Worm (Caenorhabditis elegans) whole organism, L3 larva: ENCODE data around the gene sshk-1.

ENCODE experiments used
- ZK546.5 ChIP-seq: sonication (generic microtip); optimal IDR thresholded peaks from 2 replicates; lab custom pipeline; 2017; ENCODE audit warnings: missing biosample characterization, missing genetic modification characterization
- aly-2 ChIP-seq: fragments of 150-350 bp; optimal IDR thresholded peaks from 2 replicates; lab custom pipeline; 2014; ENCODE audit warnings: missing biosample characterization, missing genetic modification characterization
- ama-1 ChIP-seq: fragments of 150-350 bp; optimal IDR thresholded peaks from 2 replicates; lab custom pipeline; 2018
- ceh-16 ChIP-seq: sonication (generic microtip); optimal IDR thresholded peaks from 2 replicates; lab custom pipeline; 2017; ENCODE audit warnings: missing biosample characterization, missing genetic modification characterization
- ceh-28 ChIP-seq: fragments of 150-350 bp; optimal IDR thresholded peaks from 2 replicates; lab custom pipeline; 2014; ENCODE audit warnings: missing biosample characterization, missing genetic modification reagents, missing genetic modification characterization
- ceh-82 ChIP-seq: fragments of 150-350 bp; optimal IDR thresholded peaks from 2 replicates; lab custom pipeline; 2014; ENCODE audit warnings: missing biosample characterization, missing genetic modification characterization
- ceh-9 ChIP-seq: sonication (generic microtip); optimal IDR thresholded peaks from 2 replicates; lab custom pipeline; 2018; ENCODE audit warnings: missing biosample characterization, missing genetic modification characterization
- egl-27 ChIP-seq: sonication (generic microtip); optimal IDR thresholded peaks from 4 replicates; lab custom pipeline; 2017; ENCODE audit warnings: missing biosample characterization, missing genetic modification reagents, missing genetic modification characterization
- egl-5 ChIP-seq: fragments of 150-350 bp; optimal IDR thresholded peaks from 2 replicates; lab custom pipeline; 2017; ENCODE audit warnings: missing biosample characterization, missing genetic modification reagents, missing genetic modification characterization, inconsistent platforms
- elt-2 ChIP-seq: sonication (generic microtip); optimal IDR thresholded peaks from 2 replicates; lab custom pipeline; 2016; ENCODE audit warnings: missing genetic modification reagents, mild to moderate bottlenecking, missing genetic modification characterization, missing compliant biosample characterization
- elt-3 ChIP-seq, 3 experiments: fragments of 150-350 bp in 1 of 3; sonication (generic microtip) in 2 of 3; optimal IDR thresholded peaks; 2 replicates in 2 of 3; 4 replicates in 1 of 3; lab custom pipeline; 2014 to 2017; ENCODE audit warnings: missing biosample characterization in 3 of 3, missing genetic modification characterization in 3 of 3
- eor-1 ChIP-seq, 2 experiments: fragments of 150-350 bp; optimal IDR thresholded peaks; 2 replicates each; lab custom pipeline; 2014 to 2018; ENCODE audit warnings: missing biosample characterization in 2 of 2, missing genetic modification characterization in 2 of 2
- fkh-10 ChIP-seq: sonication (generic microtip); optimal IDR thresholded peaks from 2 replicates; lab custom pipeline; 2017; ENCODE audit warnings: missing biosample characterization, missing genetic modification reagents, missing genetic modification characterization
- fkh-2 ChIP-seq: fragments of 150-350 bp; optimal IDR thresholded peaks from 2 replicates; lab custom pipeline; 2014; ENCODE audit warnings: missing biosample characterization, missing genetic modification reagents, missing genetic modification characterization
- fos-1 ChIP-seq: fragments of 150-350 bp; optimal IDR thresholded peaks from 2 replicates; lab custom pipeline; 2014; ENCODE audit warnings: missing biosample characterization, missing genetic modification characterization
- hmg-11 ChIP-seq: sonication (generic microtip); optimal IDR thresholded peaks from 2 replicates; lab custom pipeline; 2016; ENCODE audit warnings: missing genetic modification characterization, missing compliant biosample characterization
- jun-1 ChIP-seq: fragments of 150-350 bp; optimal IDR thresholded peaks from 2 replicates; lab custom pipeline; 2014; ENCODE audit warnings: missing biosample characterization, missing genetic modification reagents, missing genetic modification characterization
- lin-39 ChIP-seq: fragments of 150-350 bp; optimal IDR thresholded peaks from 2 replicates; lab custom pipeline; 2018; ENCODE audit warnings: missing biosample characterization, missing genetic modification reagents, missing genetic modification characterization
- mdl-1 ChIP-seq: fragments of 150-350 bp; optimal IDR thresholded peaks from 2 replicates; lab custom pipeline; 2014; ENCODE audit warnings: missing biosample characterization, missing genetic modification characterization
- mml-1 ChIP-seq: fragments of 150-350 bp; sonication (generic microtip); optimal IDR thresholded peaks from 3 replicates; lab custom pipeline; 2014; ENCODE audit warnings: missing biosample characterization, missing genetic modification characterization
- nfya-1 ChIP-seq: sonication (generic microtip); optimal IDR thresholded peaks from 2 replicates; lab custom pipeline; 2017; ENCODE audit warnings: missing genetic modification characterization, mild to moderate bottlenecking, missing compliant biosample characterization, antibody characterized with exemption, moderate library complexity; ENCODE audit not compliant: insufficient read depth
- nhr-11 ChIP-seq: fragments of 150-350 bp; optimal IDR thresholded peaks from 2 replicates; lab custom pipeline; 2014; ENCODE audit warnings: missing biosample characterization, missing genetic modification characterization
- nhr-237 ChIP-seq: fragments of 150-350 bp; optimal IDR thresholded peaks from 2 replicates; lab custom pipeline; 2014; ENCODE audit warnings: missing biosample characterization, missing genetic modification characterization
- nhr-25 ChIP-seq: sonication (generic microtip); optimal IDR thresholded peaks from 2 replicates; lab custom pipeline; 2017; ENCODE audit warnings: missing biosample characterization, missing genetic modification characterization
- nhr-28 ChIP-seq: fragments of 150-350 bp; optimal IDR thresholded peaks from 2 replicates; lab custom pipeline; 2014; ENCODE audit warnings: missing biosample characterization, missing genetic modification characterization
- nhr-77 ChIP-seq: fragments of 150-350 bp; optimal IDR thresholded peaks from 2 replicates; lab custom pipeline; 2014; ENCODE audit warnings: missing biosample characterization, missing genetic modification characterization
- pha-4 ChIP-seq: fragments of 150-350 bp; optimal IDR thresholded peaks from 2 replicates; lab custom pipeline; 2014; ENCODE audit warnings: missing biosample characterization, missing genetic modification reagents, missing genetic modification characterization
- pqm-1 ChIP-seq: fragments of 150-350 bp; optimal IDR thresholded peaks from 2 replicates; lab custom pipeline; 2017; ENCODE audit warnings: missing biosample characterization, missing genetic modification characterization, inconsistent platforms
- sea-2 ChIP-seq: fragments of 150-350 bp; sonication (generic microtip); optimal IDR thresholded peaks from 4 replicates; lab custom pipeline; 2014; ENCODE audit warnings: missing biosample characterization, missing genetic modification reagents, missing genetic modification characterization
- snpc-4 ChIP-seq: fragments of 150-350 bp; optimal IDR thresholded peaks from 2 replicates; lab custom pipeline; 2014; ENCODE audit warnings: missing biosample characterization, missing genetic modification characterization
- tbx-2 ChIP-seq: sonication (generic microtip); optimal IDR thresholded peaks from 2 replicates; lab custom pipeline; 2016; ENCODE audit warnings: mild to moderate bottlenecking, missing genetic modification characterization, missing compliant biosample characterization
- unc-62 ChIP-seq: fragments of 150-350 bp; sonication (generic microtip); optimal IDR thresholded peaks from 4 replicates; lab custom pipeline; 2014; ENCODE audit warnings: missing biosample characterization, missing genetic modification reagents, missing genetic modification characterization
- zag-1 ChIP-seq: fragments of 150-350 bp; optimal IDR thresholded peaks from 2 replicates; lab custom pipeline; 2014; ENCODE audit warnings: missing biosample characterization, missing genetic modification characterization
- ztf-11 ChIP-seq: fragments of 150-350 bp; optimal IDR thresholded peaks from 2 replicates; lab custom pipeline; 2014; ENCODE audit warnings: missing biosample characterization, missing genetic modification characterization
- ztf-4 ChIP-seq: fragments of 150-350 bp; optimal IDR thresholded peaks from 2 replicates; lab custom pipeline; 2014; ENCODE audit warnings: missing biosample characterization, missing genetic modification characterization

The sshk-1 gene

ce11 chrV:20789105-20789504 is 26.8 kb upstream of the sshk-1 start, which contains the start of gene tpan-1 (continued):
- TF ChIP-seq pqm-1 (tag; lab: Kevin White, UChicago) (no peak), ceh-28 (tag; lab: Kevin White, UChicago) (peak; percentile 1), mml-1 (tag; lab: Kevin White, UChicago) (no peak), fos-1 (tag; lab: Kevin White, UChicago) (no peak), egl-27 (tag; lab: Kevin White, UChicago) (no peak), elt-3 (tag; optimal IDR thresholded peaks at IDR 0.05; lab: Kevin White, UChicago) (no peak), nhr-11 (tag; lab: Kevin White, UChicago) (no peak)

- TF ChIP-seq eor-1 (tag; optimal IDR thresholded peaks at IDR 0.05; lab: Kevin White, UChicago) = no peak
- TF ChIP-seq egl-5 (tag; lab: Kevin White, UChicago) = no peak
- no peak for TF ChIP-seq ceh-28 (tag; lab: Kevin White, UChicago)
- TF ChIP-seq nfya-1 (tag; lab: Kevin White, UChicago) = no peak
- TF ChIP-seq nhr-237 = no peak
- no peak for TF ChIP-seq nhr-25 (tag; lab: Kevin White, UChicago)
- TF ChIP-seq ztf-11 (tag; lab: Kevin White, UChicago) = no peak
- TF ChIP-seq nhr-28 (tag; lab: Kevin White, UChicago) = no peak
- no peak for TF ChIP-seq fkh-2 (tag; lab: Kevin White, UChicago)
- TF ChIP-seq elt-3 (tag; optimal IDR thresholded peaks at IDR 0.05; lab: Kevin White, UChicago) = no peak
- TF ChIP-seq egl-27 (tag; lab: Kevin White, UChicago) = no peak
- TF ChIP-seq ceh-16 (tag; lab: Kevin White, UChicago) = no peak
- TF ChIP-seq pha-4 (tag; lab: Kevin White, UChicago) = no peak
- TF ChIP-seq ztf-4 (tag; lab: Kevin White, UChicago) = no peak
- TF ChIP-seq hmg-11 = no peak
- TF ChIP-seq ceh-9 (tag; lab: Kevin White, UChicago) = no peak
- TF ChIP-seq nhr-77 (tag; lab: Kevin White, UChicago) = no peak
These were observed 25.9 kb upstream of the sshk-1 start, which contains the start of gene Y44A6D.1 for ce11 chrV:20790011-20790410. TSS of gene Y44A6D.1 (minus strand) at chrV:20790033.

- no peak for TF ChIP-seq snpc-4 (tag; lab: Kevin White, UChicago)
- TF ChIP-seq nhr-11 (tag; lab: Kevin White, UChicago) = no peak
- peak; percentile 24 for TF ChIP-seq ceh-82 (tag; lab: Kevin White, UChicago)
- TF ChIP-seq nhr-28 (tag; lab: Kevin White, UChicago) = no peak
These were observed 25.3 kb upstream of the sshk-1 start for ce11 chrV:20790616-20791015.

ce11 chrV:20792371-20792890 is 23.5 kb upstream of the sshk-1 start, which contains the start of gene Y44A6D.3:
TSS of gene Y44A6D.3 (minus strand) at chrV:20792421.
- TF ChIP-seq elt-2 (tag; lab: Kevin White, UChicago) (peak; percentile 68), ztf-11 (tag; lab: Kevin White, UChicago) (no peak), pqm-1 (tag; lab: Kevin White, UChicago) (peak; percentile 43)

ce11 chrV:20793761-20794160 is 22.2 kb upstream of the sshk-1 start:
- TF ChIP-seq unc-62 (GFP tag; lab: Kevin White, UChicago) (no peak), nhr-25 (tag; lab: Kevin White, UChicago) (no peak), ZK546.5 (tag; lab: Kevin White, UChicago) (no peak), ama-1 (lab: Kevin White, UChicago) (no peak), nhr-237 (no peak), nfya-1 (tag; lab: Kevin White, UChicago) (peak; percentile 42), sea-2 (no peak), aly-2 (tag; lab: Kevin White, UChicago) (no peak), elt-3 (tag; optimal IDR thresholded peaks at IDR 0.05; lab: Kevin White, UChicago) (no peak), mdl-1 (tag; lab: Kevin White, UChicago) (no peak), jun-1 (no peak), eor-1 (tag; optimal IDR thresholded peaks at IDR 0.05; lab: Kevin White, UChicago) (no peak), lin-39 (peak; percentile 45), ceh-9 (tag; lab: Kevin White, UChicago) (no peak), fkh-10 (no peak), ztf-11 (tag; lab: Kevin White, UChicago) (no peak), ceh-82 (tag; lab: Kevin White, UChicago) (no peak), ceh-28 (tag; lab: Kevin White, UChicago) (no peak), tbx-2 (no peak), zag-1 (no peak), mml-1 (tag; lab: Kevin White, UChicago) (no peak), hmg-11 (no peak), pqm-1 (tag; lab: Kevin White, UChicago) (no peak), elt-2 (tag; lab: Kevin White, UChicago) (peak; percentile 53)
